Worm (Caenorhabditis elegans) whole organism, L3 larva: ENCODE results near the gene F17E9.16.

Experiments
- ceh-82 ChIP-seq: fragments of 150-350 bp; optimal IDR thresholded peaks from 2 replicates; lab custom pipeline; 2014; ENCODE audit warnings: missing biosample characterization, missing genetic modification characterization
- egl-5 ChIP-seq: fragments of 150-350 bp; optimal IDR thresholded peaks from 2 replicates; lab custom pipeline; 2017; ENCODE audit warnings: missing biosample characterization, missing genetic modification reagents, missing genetic modification characterization, inconsistent platforms
- elt-3 ChIP-seq, 3 experiments: fragments of 150-350 bp in 1 of 3; sonication (generic microtip) in 2 of 3; optimal IDR thresholded peaks; 2 replicates in 2 of 3; 4 replicates in 1 of 3; lab custom pipeline; 2014 to 2017; ENCODE audit warnings: missing biosample characterization in 3 of 3, missing genetic modification characterization in 3 of 3
- fos-1 ChIP-seq: fragments of 150-350 bp; optimal IDR thresholded peaks from 2 replicates; lab custom pipeline; 2014; ENCODE audit warnings: missing biosample characterization, missing genetic modification characterization
- lin-15B ChIP-seq: fragments of 150-350 bp; optimal IDR thresholded peaks from 2 replicates; lab custom pipeline; 2014; ENCODE audit warnings: missing biosample characterization, missing genetic modification characterization
- lin-39 ChIP-seq: fragments of 150-350 bp; optimal IDR thresholded peaks from 2 replicates; lab custom pipeline; 2018; ENCODE audit warnings: missing biosample characterization, missing genetic modification reagents, missing genetic modification characterization
- nhr-237 ChIP-seq: fragments of 150-350 bp; optimal IDR thresholded peaks from 2 replicates; lab custom pipeline; 2014; ENCODE audit warnings: missing biosample characterization, missing genetic modification characterization
- nhr-28 ChIP-seq: fragments of 150-350 bp; optimal IDR thresholded peaks from 2 replicates; lab custom pipeline; 2014; ENCODE audit warnings: missing biosample characterization, missing genetic modification characterization

ce11 chrIV:8333554-8333953 is 18.6 kb upstream of the F17E9.16 start:
- TF ChIP-seq nhr-28 (tag; lab: Kevin White, UChicago) (no peak), lin-39 (tag; lab: Kevin White, UChicago) (no peak), fos-1 (tag; lab: Kevin White, UChicago) (no peak), lin-15B (tag; lab: Kevin White, UChicago) (no peak), egl-5 (tag; lab: Kevin White, UChicago) (no peak), nhr-237 (no peak), elt-3 (tag; optimal IDR thresholded peaks at IDR 0.05; lab: Kevin White, UChicago) (no peak), ceh-82 (tag; lab: Kevin White, UChicago) (no peak)
